Worm (Caenorhabditis elegans): Measurements from ENCODE around the gene dyf-11.

dyf-11 gene

ce11 chrX:763452-763851 lies at the start of gene dyf-11:
dyf-11 (plus strand) TSS chrX:763752.
- no peak for TF ChIP-seq tbx-8 (GFP tag; optimal IDR thresholded peaks at IDR 0.05)
- TF ChIP-seq unc-62 (GFP tag; optimal IDR thresholded peaks at IDR 0.05): no peak
- no peak for TF ChIP-seq lsy-2 (tag; optimal IDR thresholded peaks at IDR 0.05)
- TF ChIP-seq mab-5 (tag; optimal IDR thresholded peaks at IDR 0.05): no peak
- TF ChIP-seq ceh-83 (GFP tag; optimal IDR thresholded peaks at IDR 0.05): no peak
- TF ChIP-seq M03D4.4 (tag; optimal IDR thresholded peaks at IDR 0.05): no peak
- TF ChIP-seq nhr-2 (tag; optimal IDR thresholded peaks at IDR 0.05): no peak

- TF ChIP-seq mls-2 (tag; optimal IDR thresholded peaks at IDR 0.05) (no peak), sem-2 (GFP tag; optimal IDR thresholded peaks at IDR 0.05) (no peak), unc-39 (tag; optimal IDR thresholded peaks at IDR 0.05) (no peak), ces-1 (GFP tag; optimal IDR thresholded peaks at IDR 0.05) (no peak), ham-2 (GFP tag; optimal IDR thresholded peaks at IDR 0.05) (no peak), blmp-1 (tag; optimal IDR thresholded peaks at IDR 0.05) (no peak), tbx-8 (GFP tag; optimal IDR thresholded peaks at IDR 0.05) (no peak), flh-1 (GFP tag; optimal IDR thresholded peaks at IDR 0.05) (no peak), mep-1 (tag; optimal IDR thresholded peaks at IDR 0.05) (no peak), drap-1 (GFP tag; optimal IDR thresholded peaks at IDR 0.05) (no peak), cnd-1 (tag; optimal IDR thresholded peaks at IDR 0.05) (no peak), nhr-2 (tag; optimal IDR thresholded peaks at IDR 0.05) (no peak), ceh-83 (GFP tag; optimal IDR thresholded peaks at IDR 0.05) (no peak), nhr-28 (tag; optimal IDR thresholded peaks at IDR 0.05) (no peak), elt-1 (tag; optimal IDR thresholded peaks at IDR 0.05; ENCODE audit: borderline replicate concordance, insufficient read depth) (no peak), mab-5 (tag; optimal IDR thresholded peaks at IDR 0.05) (no peak), M03D4.4 (tag; optimal IDR thresholded peaks at IDR 0.05) (no peak), nhr-12 (tag; optimal IDR thresholded peaks at IDR 0.05) (no peak), snpc-4 (tag; optimal IDR thresholded peaks at IDR 0.05) (no peak), ceh-39 (tag; optimal IDR thresholded peaks at IDR 0.05) (no peak)
Measured at ce11 chrX:714398-714797, 49.2 kb upstream of the dyf-11 start, which contains the start of gene irk-2. irk-2 (minus strand) TSS chrX:714498.

- TF ChIP-seq drap-1 (GFP tag; optimal IDR thresholded peaks at IDR 0.05) (no peak), ceh-83 (GFP tag; optimal IDR thresholded peaks at IDR 0.05) (no peak), zip-8 (tag; optimal IDR thresholded peaks at IDR 0.05) (no peak), flh-1 (GFP tag; optimal IDR thresholded peaks at IDR 0.05) (no peak), cnd-1 (tag; optimal IDR thresholded peaks at IDR 0.05) (no peak), mls-2 (tag; optimal IDR thresholded peaks at IDR 0.05) (no peak)
Measured at ce11 chrX:725868-726267, 37.7 kb upstream of the dyf-11 start, which contains the start of gene sli-1. sli-1 (minus strand) TSS chrX:725968.

- TF ChIP-seq mab-5 (tag; optimal IDR thresholded peaks at IDR 0.05) (no peak), mls-2 (tag; optimal IDR thresholded peaks at IDR 0.05) (no peak), sem-2 (GFP tag; optimal IDR thresholded peaks at IDR 0.05) (no peak), nhr-237 (tag; optimal IDR thresholded peaks at IDR 0.05) (no peak)
Measured at ce11 chrX:726295-726694, 37.3 kb upstream of the dyf-11 start.

- TF ChIP-seq ces-1 (GFP tag; optimal IDR thresholded peaks at IDR 0.05) (peak; percentile 99), nhr-76 (tag; optimal IDR thresholded peaks at IDR 0.05) (no peak), elt-1 (tag; optimal IDR thresholded peaks at IDR 0.05; ENCODE audit: borderline replicate concordance, insufficient read depth) (no peak), bed-3 (GFP tag; optimal IDR thresholded peaks at IDR 0.05) (no peak), nhr-237 (tag; optimal IDR thresholded peaks at IDR 0.05) (no peak), mab-5 (tag; optimal IDR thresholded peaks at IDR 0.05) (peak; percentile 21), sptf-1 (tag; optimal IDR thresholded peaks at IDR 0.05) (peak; percentile 57), unc-62 (GFP tag; optimal IDR thresholded peaks at IDR 0.05) (peak; percentile 77), nhr-12 (tag; optimal IDR thresholded peaks at IDR 0.05) (no peak), M03D4.4 (tag; optimal IDR thresholded peaks at IDR 0.05) (no peak), lsy-2 (tag; optimal IDR thresholded peaks at IDR 0.05) (peak; percentile 56), lin-13 (tag; optimal IDR thresholded peaks at IDR 0.05) (peak; percentile 75), unc-120 (tag; optimal IDR thresholded peaks at IDR 0.05; ENCODE audit: poor library complexity, severe bottlenecking) (peak; percentile 99), nhr-2 (tag; optimal IDR thresholded peaks at IDR 0.05) (peak; percentile 53), mls-2 (tag; optimal IDR thresholded peaks at IDR 0.05) (peak; percentile 49), ceh-83 (GFP tag; optimal IDR thresholded peaks at IDR 0.05) (peak; percentile 9), tbx-8 (GFP tag; optimal IDR thresholded peaks at IDR 0.05) (no peak), hlh-1 (tag; optimal IDR thresholded peaks at IDR 0.05) (peak; percentile 7), blmp-1 (tag; optimal IDR thresholded peaks at IDR 0.05) (no peak), ceh-39 (tag; optimal IDR thresholded peaks at IDR 0.05) (peak; percentile 89), drap-1 (GFP tag; optimal IDR thresholded peaks at IDR 0.05) (peak; percentile 62), elt-3 (tag; optimal IDR thresholded peaks at IDR 0.05) (no peak), lin-32 (GFP tag; optimal IDR thresholded peaks at IDR 0.05) (no peak), pha-4 (tag; optimal IDR thresholded peaks at IDR 0.05) (peak; percentile 91), ztf-11 (tag; optimal IDR thresholded peaks at IDR 0.05) (no peak), mep-1 (tag; optimal IDR thresholded peaks at IDR 0.05) (peak; percentile 60), ceh-43 (GFP tag; optimal IDR thresholded peaks at IDR 0.05) (no peak), cnd-1 (tag; optimal IDR thresholded peaks at IDR 0.05) (peak; percentile 47), nhr-28 (tag; optimal IDR thresholded peaks at IDR 0.05) (no peak), unc-39 (tag; optimal IDR thresholded peaks at IDR 0.05) (no peak)
Measured at ce11 chrX:727737-728136, 35.8 kb upstream of the dyf-11 start.
